Fruit fly (Drosophila melanogaster) whole organism, embryonic: ENCODE data around the gene CG31459.

Source experiments
- Blimp-1 ChIP-seq: fragments of 200-800 bp; sonication (Bioruptor generic); optimal IDR thresholded peaks from 3 replicates; lab custom pipeline; 2018; ENCODE audit warnings: missing biosample characterization, missing genetic modification characterization, mild to moderate bottlenecking, moderate library complexity, missing genetic modification reagents
- CG10462 ChIP-seq: fragments of 200-800 bp; sonication (Bioruptor generic); optimal IDR thresholded peaks from 2 replicates; lab custom pipeline; 2016; ENCODE audit warnings: missing biosample characterization, missing genetic modification characterization
- CG11560 ChIP-seq: fragments of 200-800 bp; sonication (Bioruptor generic); IDR thresholded peaks from 3 replicates; pipeline ENCODE4 v1.3.6; 2022; ENCODE audit warnings: missing biosample characterization, missing genetic modification characterization
- CG13287 ChIP-seq: fragments of 200-800 bp; sonication (Bioruptor generic); IDR thresholded peaks from 2 replicates; pipeline ENCODE4 v1.3.6; 2022; ENCODE audit warnings: missing biosample characterization, missing genetic modification characterization; ENCODE audit not compliant: partially characterized antibody
- CG14441 ChIP-seq: fragments of 200-800 bp; sonication (Bioruptor generic); IDR thresholded peaks from 2 replicates; pipeline ENCODE4 v1.3.6; 2022; ENCODE audit warnings: missing biosample characterization, missing genetic modification characterization
- CG15011 ChIP-seq: fragments of 200-800 bp; sonication (Bioruptor generic); optimal IDR thresholded peaks from 3 replicates; lab custom pipeline; 2018; ENCODE audit warnings: missing biosample characterization, mild to moderate bottlenecking, missing genetic modification characterization
- CG1647 ChIP-seq: fragments of 200-800 bp; sonication (Bioruptor generic); optimal IDR thresholded peaks from 3 replicates; lab custom pipeline; 2016; ENCODE audit warnings: missing biosample characterization, missing genetic modification characterization
- CG17359 ChIP-seq: fragments of 200-800 bp; sonication (Bioruptor generic); optimal IDR thresholded peaks from 3 replicates; lab custom pipeline; 2018; ENCODE audit warnings: missing biosample characterization, mild to moderate bottlenecking, missing genetic modification characterization, moderate library complexity
- CG17612 ChIP-seq: fragments of 200-800 bp; sonication (Bioruptor generic); IDR thresholded peaks from 2 replicates; pipeline ENCODE4 v1.3.6; 2022; ENCODE audit warnings: missing biosample characterization, missing genetic modification characterization
- CG1832 ChIP-seq: fragments of 200-800 bp; sonication (Bioruptor generic); optimal IDR thresholded peaks from 2 replicates; lab custom pipeline; 2017; ENCODE audit warnings: missing biosample characterization, mild to moderate bottlenecking, missing genetic modification characterization, inconsistent platforms
- CG2199 ChIP-seq: fragments of 200-800 bp; sonication (Bioruptor generic); IDR thresholded peaks from 3 replicates; pipeline ENCODE4 v1.3.6; 2022; ENCODE audit warnings: missing biosample characterization, missing genetic modification characterization
- CG2875 ChIP-seq: fragments of 200-800 bp; sonication (Bioruptor generic); optimal IDR thresholded peaks from 2 replicates; lab custom pipeline; 2017; ENCODE audit warnings: missing biosample characterization, mild to moderate bottlenecking, missing genetic modification characterization, missing genetic modification reagents
- CG30431 ChIP-seq: fragments of 200-800 bp; sonication (Bioruptor generic); optimal IDR thresholded peaks from 2 replicates; lab custom pipeline; 2017; ENCODE audit warnings: missing biosample characterization, missing genetic modification characterization
- CG31441 ChIP-seq: fragments of 200-800 bp; sonication (Bioruptor generic); IDR thresholded peaks from 2 replicates; pipeline ENCODE4 v1.3.6; 2022; ENCODE audit warnings: missing biosample characterization, missing genetic modification characterization
- CG43689 ChIP-seq: fragments of 200-800 bp; sonication (Bioruptor generic); IDR thresholded peaks from 2 replicates; pipeline ENCODE4 v1.3.6; 2022; ENCODE audit warnings: missing biosample characterization, missing genetic modification characterization
- CG4404 ChIP-seq: fragments of 200-800 bp; sonication (Bioruptor generic); IDR thresholded peaks from 2 replicates; pipeline ENCODE4 v1.3.6; 2022; ENCODE audit warnings: missing biosample characterization, missing genetic modification characterization
- CG6175 ChIP-seq: fragments of 200-800 bp; sonication (Bioruptor generic); IDR thresholded peaks from 3 replicates; pipeline ENCODE4 v1.3.6; 2022; ENCODE audit warnings: missing biosample characterization, missing genetic modification characterization
- CG7372 ChIP-seq: fragments of 200-800 bp; sonication (Bioruptor generic); IDR thresholded peaks from 2 replicates; pipeline ENCODE4 v1.3.6; 2022; ENCODE audit warnings: missing biosample characterization, missing genetic modification characterization
- CG9609 ChIP-seq: fragments of 200-800 bp; sonication (Bioruptor generic); optimal IDR thresholded peaks from 3 replicates; lab custom pipeline; 2016; ENCODE audit warnings: missing biosample characterization, missing genetic modification characterization
- CG9817 ChIP-seq: fragments of 200-800 bp; sonication (Bioruptor generic); optimal IDR thresholded peaks from 2 replicates; lab custom pipeline; 2018; ENCODE audit warnings: missing biosample characterization, mild to moderate bottlenecking, missing genetic modification characterization, moderate library complexity
- Dbx ChIP-seq: fragments of 200-800 bp; sonication (Bioruptor generic); IDR thresholded peaks from 3 replicates; pipeline ENCODE4 v1.3.6; 2022; ENCODE audit warnings: missing biosample characterization, missing genetic modification characterization
- Dip2 ChIP-seq: fragments of 200-800 bp; sonication (Bioruptor generic); IDR thresholded peaks from 2 replicates; pipeline ENCODE4 v1.3.6; 2022; ENCODE audit warnings: missing biosample characterization, missing genetic modification characterization
- Dll ChIP-seq: fragments of 200-800 bp; sonication (Bioruptor generic); IDR thresholded peaks from 4 replicates; pipeline ENCODE4 v1.3.6; 2022; ENCODE audit warnings: missing biosample characterization, missing genetic modification characterization; ENCODE audit not compliant: partially characterized antibody
- Doc2 ChIP-seq: fragments of 200-800 bp; sonication (Bioruptor generic); IDR thresholded peaks from 2 replicates; pipeline ENCODE4 v1.3.6; 2022; ENCODE audit warnings: missing biosample characterization, missing genetic modification characterization
- ERR ChIP-seq: fragments of 200-800 bp; sonication (Bioruptor generic); optimal IDR thresholded peaks from 2 replicates; lab custom pipeline; 2016; ENCODE audit warnings: missing biosample characterization, missing genetic modification characterization
- Fer1 ChIP-seq: fragments of 200-800 bp; sonication (Bioruptor generic); optimal IDR thresholded peaks from 2 replicates; lab custom pipeline; 2017; ENCODE audit warnings: missing biosample characterization, mild to moderate bottlenecking, missing genetic modification characterization
- H2.0 ChIP-seq: fragments of 200-800 bp; sonication (Bioruptor generic); IDR thresholded peaks from 2 replicates; pipeline ENCODE4 v1.3.6; 2022; ENCODE audit warnings: missing biosample characterization, missing genetic modification characterization
- HHEX ChIP-seq: fragments of 200-800 bp; sonication (Bioruptor generic); optimal IDR thresholded peaks from 3 replicates; lab custom pipeline; 2017; ENCODE audit warnings: missing biosample characterization, mild to moderate bottlenecking, missing genetic modification characterization, missing genetic modification reagents
- Hmr ChIP-seq: fragments of 200-800 bp; sonication (Bioruptor generic); optimal IDR thresholded peaks from 3 replicates; lab custom pipeline; 2017; ENCODE audit warnings: mild to moderate bottlenecking, missing biosample characterization, missing genetic modification reagents, missing genetic modification characterization
- Kr ChIP-seq: fragments of 200-800 bp; sonication (Bioruptor generic); optimal IDR thresholded peaks from 2 replicates; lab custom pipeline; 2017; ENCODE audit warnings: missing biosample characterization, mild to moderate bottlenecking, missing genetic modification characterization
- MESR4 ChIP-seq: fragments of 200-800 bp; sonication (Bioruptor generic); optimal IDR thresholded peaks from 2 replicates; lab custom pipeline; 2018; ENCODE audit warnings: missing biosample characterization, mild to moderate bottlenecking, missing genetic modification characterization, moderate library complexity
- NfI ChIP-seq: fragments of 200-800 bp; sonication (Bioruptor generic); optimal IDR thresholded peaks from 3 replicates; lab custom pipeline; 2018; ENCODE audit warnings: missing biosample characterization, mild to moderate bottlenecking, missing genetic modification characterization, moderate library complexity
- Optix ChIP-seq: fragments of 200-800 bp; sonication (Bioruptor generic); IDR thresholded peaks from 3 replicates; pipeline ENCODE4 v1.3.6; 2022; ENCODE audit warnings: missing biosample characterization, missing genetic modification characterization
- Rfx ChIP-seq: fragments of 200-800 bp; sonication (Bioruptor generic); IDR thresholded peaks from 2 replicates; pipeline ENCODE4 v1.3.6; 2022; ENCODE audit warnings: missing biosample characterization, missing genetic modification characterization
- Ssrp ChIP-seq: fragments of 200-800 bp; sonication (Bioruptor generic); optimal IDR thresholded peaks from 2 replicates; lab custom pipeline; 2018; ENCODE audit warnings: missing biosample characterization, mild to moderate bottlenecking, missing genetic modification characterization, moderate library complexity
- cad ChIP-seq: fragments of >200 bp; optimal IDR thresholded peaks from 2 replicates; lab custom pipeline; 2017; ENCODE audit warnings: missing biosample characterization, missing genetic modification characterization
- cas ChIP-seq: fragments of 200-800 bp; sonication (Bioruptor generic); IDR thresholded peaks from 2 replicates; pipeline ENCODE4 v1.3.6; 2022; ENCODE audit warnings: missing biosample characterization, missing genetic modification characterization
- ci ChIP-seq: fragments of 200-800 bp; sonication (Bioruptor generic); IDR thresholded peaks from 3 replicates; pipeline ENCODE4 v1.3.6; 2022; ENCODE audit warnings: missing biosample characterization, missing genetic modification characterization
- eyg ChIP-seq: fragments of 200-800 bp; sonication (Bioruptor generic); optimal IDR thresholded peaks from 3 replicates; lab custom pipeline; 2016; ENCODE audit warnings: missing biosample characterization, missing genetic modification characterization
- jing ChIP-seq: fragments of 200-800 bp; sonication (Bioruptor generic); optimal IDR thresholded peaks from 2 replicates; lab custom pipeline; 2018; ENCODE audit warnings: missing biosample characterization, mild to moderate bottlenecking, missing genetic modification characterization
- jumu ChIP-seq: fragments of 200-800 bp; sonication (Bioruptor generic); optimal IDR thresholded peaks from 3 replicates; lab custom pipeline; 2016; ENCODE audit warnings: missing biosample characterization, missing genetic modification characterization
- mam ChIP-seq: fragments of 200-800 bp; sonication (Bioruptor generic); optimal IDR thresholded peaks from 3 replicates; lab custom pipeline; 2016; ENCODE audit warnings: missing biosample characterization, missing genetic modification characterization
- pzg ChIP-seq: fragments of 200-800 bp; sonication (Bioruptor generic); optimal IDR thresholded peaks from 3 replicates; lab custom pipeline; 2018; ENCODE audit warnings: missing biosample characterization, mild to moderate bottlenecking, missing genetic modification characterization, moderate library complexity
- rib ChIP-seq: fragments of 200-800 bp; sonication (Bioruptor generic); IDR thresholded peaks from 2 replicates; pipeline ENCODE4 v1.3.6; 2022; ENCODE audit warnings: missing biosample characterization, missing genetic modification characterization
- sens ChIP-seq: fragments of 200-800 bp; sonication (Bioruptor generic); peaks from one replicate; lab custom pipeline; 2016; ENCODE audit warnings: missing biosample characterization, missing genetic modification characterization
- sima ChIP-seq: fragments of 200-800 bp; sonication (Bioruptor generic); optimal IDR thresholded peaks from 2 replicates; lab custom pipeline; 2016; ENCODE audit warnings: missing biosample characterization, missing genetic modification characterization
- slbo ChIP-seq: fragments of 200-800 bp; sonication (Bioruptor generic); IDR thresholded peaks from 2 replicates; pipeline ENCODE4 v1.3.6; 2022; ENCODE audit warnings: missing biosample characterization, missing genetic modification characterization
- twi ChIP-seq: fragments of 200-800 bp; optimal IDR thresholded peaks from 2 replicates; lab custom pipeline; 2019; ENCODE audit warnings: missing biosample characterization, mild to moderate bottlenecking, missing genetic modification characterization, moderate library complexity
- yki ChIP-seq: fragments of >200 bp; optimal IDR thresholded peaks from 3 replicates; lab custom pipeline; 2018
- zfh1 ChIP-seq: fragments of 200-800 bp; sonication (Bioruptor generic); IDR thresholded peaks from 3 replicates; pipeline ENCODE4 v1.3.6; 2022; ENCODE audit warnings: missing biosample characterization, missing genetic modification characterization

The CG31459 gene

dm6 chr3R:19860996-19861719 lies 20.5 kb downstream of the CG31459 start, which contains the start of the genes Ire1 and Mrm2 (continued):
- TF ChIP-seq MESR4 (GFP tag; lab: Kevin White, UChicago): peak; percentile 92
- peak; percentile 64; the same call in 1 of the 3 replicates for TF ChIP-seq CG11560
- TF ChIP-seq CG1647: peak; percentile 81
- peak; percentile 81 for TF ChIP-seq eyg (GFP tag; lab: Kevin White, UChicago)
- peak; percentile 96 for TF ChIP-seq sens (GFP tag; lab: Kevin White, UChicago)
- peak; percentile 69 for TF ChIP-seq CG31441 (GFP tag; lab: Robert Waterston, UW)
- TF ChIP-seq Blimp-1 (GFP tag; lab: Kevin White, UChicago): peak; percentile 50
- no peak for TF ChIP-seq ci (GFP tag; lab: Robert Waterston, UW)
- TF ChIP-seq Dip2 (GFP tag; lab: Robert Waterston, UW): no peak
- TF ChIP-seq Ssrp (tag; lab: Kevin White, UChicago): peak; percentile 77
- TF ChIP-seq CG17612: peak; percentile 71
- TF ChIP-seq CG13287 (GFP tag; lab: Robert Waterston, UW): peak; percentile 83
- no peak for TF ChIP-seq CG1832 (GFP tag; lab: Kevin White, UChicago)
- no peak for TF ChIP-seq Doc2 (GFP tag; lab: Robert Waterston, UW)
- peak; percentile 57 for TF ChIP-seq Fer1 (GFP tag; lab: Kevin White, UChicago)
- no peak for TF ChIP-seq CG6175 (GFP tag; lab: Robert Waterston, UW)
- peak; percentile 48 for TF ChIP-seq CG2875 (GFP tag; lab: Kevin White, UChicago)
- TF ChIP-seq CG9817 (tag; lab: Kevin White, UChicago): peak; percentile 90
- TF ChIP-seq pzg (GFP tag; lab: Kevin White, UChicago): peak; percentile 95
- peak; percentile 93 for TF ChIP-seq jumu
- peak; percentile 71 for TF ChIP-seq CG17359 (tag; lab: Kevin White, UChicago)
- peak; percentile 84 for TF ChIP-seq CG4404 (GFP tag; lab: Robert Waterston, UW)
- TF ChIP-seq rib (GFP tag; lab: Robert Waterston, UW): peak; percentile 32; the same call in 1 of the 2 replicates
- TF ChIP-seq Kr (GFP tag; lab: Kevin White, UChicago): peak; percentile 1
- TF ChIP-seq twi (tag; lab: Kevin White, UChicago): peak; percentile 71
- peak; percentile 53 for TF ChIP-seq CG10462 (GFP tag; lab: Kevin White, UChicago)
- peak; percentile 73 for TF ChIP-seq ERR (GFP tag; lab: Kevin White, UChicago)
- peak; percentile 71 for TF ChIP-seq Optix (GFP tag; lab: Robert Waterston, UW)
- peak; percentile 80 for TF ChIP-seq H2.0 (GFP tag; lab: Robert Waterston, UW)
- TF ChIP-seq mam (GFP tag; lab: Kevin White, UChicago): peak; percentile 93
- peak; percentile 59 for TF ChIP-seq jing (GFP tag; lab: Kevin White, UChicago)
- peak; percentile 73 for TF ChIP-seq CG30431 (GFP tag; lab: Kevin White, UChicago)
- no peak for TF ChIP-seq CG2199 (GFP tag; lab: Robert Waterston, UW)
- TF ChIP-seq yki (lab: Kevin White, UChicago): no peak
- peak; percentile 80; the same call in 3 of the 4 replicates for TF ChIP-seq Dll (GFP tag; lab: Robert Waterston, UW)
- TF ChIP-seq CG9609: peak; percentile 92
- TF ChIP-seq CG15011 (GFP tag; lab: Kevin White, UChicago): peak; percentile 26
- TF ChIP-seq slbo: peak; percentile 93
- TF ChIP-seq Dbx: peak; percentile 83
- peak; percentile 80 for TF ChIP-seq CG14441 (GFP tag; lab: Robert Waterston, UW)
- peak; percentile 53 for TF ChIP-seq HHEX (GFP tag; lab: Kevin White, UChicago)
- peak; percentile 77 for TF ChIP-seq Hmr (GFP tag; lab: Kevin White, UChicago)
- TF ChIP-seq cas (GFP tag; lab: Robert Waterston, UW): peak; percentile 24; the same call in 1 of the 2 replicates
- peak; percentile 72 for TF ChIP-seq NfI (GFP tag; lab: Kevin White, UChicago)
- TF ChIP-seq sima: no peak
- TF ChIP-seq CG7372 (GFP tag; lab: Robert Waterston, UW): peak; percentile 81
- peak; percentile 78; the same call in 2 of the 3 replicates for TF ChIP-seq zfh1 (GFP tag; lab: Robert Waterston, UW)
- TF ChIP-seq Rfx (GFP tag; lab: Robert Waterston, UW): peak; percentile 90
- TF ChIP-seq CG43689: no peak
- TF ChIP-seq cad (GFP tag; lab: Kevin White, UChicago): no peak
